Worm (Caenorhabditis elegans): ENCODE results near the gene C25F9.4.

ce11 chrV:19380968-19381367 lies 35.4 kb downstream of the C25F9.4 start, which contains the start of gene srw-84:
- no peak for TF ChIP-seq pha-4 (tag; optimal IDR thresholded peaks at IDR 0.05)
- no peak for TF ChIP-seq snpc-4 (tag; optimal IDR thresholded peaks at IDR 0.05)
- no peak for TF ChIP-seq nhr-12 (tag; optimal IDR thresholded peaks at IDR 0.05)
- no peak for TF ChIP-seq elt-3 (tag; optimal IDR thresholded peaks at IDR 0.05)
- TF ChIP-seq unc-62 (GFP tag; optimal IDR thresholded peaks at IDR 0.05), result no peak
- no peak for TF ChIP-seq drap-1 (GFP tag; optimal IDR thresholded peaks at IDR 0.05)
- no peak for TF ChIP-seq mls-2 (tag; optimal IDR thresholded peaks at IDR 0.05)
- TF ChIP-seq lsy-2 (tag; optimal IDR thresholded peaks at IDR 0.05), result no peak
- no peak for TF ChIP-seq lin-32 (GFP tag; optimal IDR thresholded peaks at IDR 0.05)
- TF ChIP-seq nhr-237 (tag; optimal IDR thresholded peaks at IDR 0.05), result no peak
- no peak for TF ChIP-seq nhr-28 (tag; optimal IDR thresholded peaks at IDR 0.05)
- TF ChIP-seq blmp-1 (tag; optimal IDR thresholded peaks at IDR 0.05), result no peak
